Worm (Caenorhabditis elegans) whole organism, L2 larva: ENCODE measurements around the gene sre-39.
A peak's percentile ranks its signal among the peaks of the same experiment; 100 is the strongest.

Experiments
- C34F6.9 ChIP-seq: fragments of 150-350 bp; optimal IDR thresholded peaks from 2 replicates; lab custom pipeline; 2014; ENCODE audit warnings: missing biosample characterization, missing genetic modification characterization
- F13H6.1 ChIP-seq: sonication (generic microtip); optimal IDR thresholded peaks from 2 replicates; lab custom pipeline; 2016; ENCODE audit warnings: missing genetic modification characterization, missing compliant biosample characterization
- R02D3.7 ChIP-seq: fragments of 150-350 bp; optimal IDR thresholded peaks from 2 replicates; lab custom pipeline; 2014; ENCODE audit warnings: missing biosample characterization, missing genetic modification characterization
- Y55F3AM.14 ChIP-seq: fragments of 200-800 bp; sonication (Bioruptor generic); optimal IDR thresholded peaks from 2 replicates; lab custom pipeline; 2018; ENCODE audit warnings: mild to moderate bottlenecking, missing genetic modification characterization, missing compliant biosample characterization
- ZK546.5 ChIP-seq: sonication (generic microtip); optimal IDR thresholded peaks from 2 replicates; lab custom pipeline; 2017; ENCODE audit warnings: missing biosample characterization, missing genetic modification characterization
- aly-2 ChIP-seq: fragments of 150-350 bp; optimal IDR thresholded peaks from 2 replicates; lab custom pipeline; 2014; ENCODE audit warnings: missing biosample characterization, missing genetic modification characterization
- ama-1 ChIP-seq: fragments of 150-350 bp; optimal IDR thresholded peaks from 2 replicates; lab custom pipeline; 2018; ENCODE audit warnings: inconsistent platforms
- blmp-1 ChIP-seq: sonication (generic microtip); optimal IDR thresholded peaks from 2 replicates; lab custom pipeline; 2017; ENCODE audit warnings: missing genetic modification characterization, mild to moderate bottlenecking, missing compliant biosample characterization, antibody characterized with exemption, moderate library complexity; ENCODE audit not compliant: insufficient read depth
- ceh-16 ChIP-seq: fragments of 150-350 bp; optimal IDR thresholded peaks from 2 replicates; lab custom pipeline; 2014; ENCODE audit warnings: missing biosample characterization, missing genetic modification characterization
- crh-2 ChIP-seq: sonication (generic microtip); optimal IDR thresholded peaks from 2 replicates; lab custom pipeline; 2017; ENCODE audit warnings: missing biosample characterization, missing genetic modification characterization
- egl-27 ChIP-seq: sonication (generic microtip); optimal IDR thresholded peaks from 3 replicates; lab custom pipeline; 2017; ENCODE audit warnings: missing biosample characterization, missing genetic modification reagents, missing genetic modification characterization
- elt-1 ChIP-seq: fragments of 150-350 bp; optimal IDR thresholded peaks from 2 replicates; lab custom pipeline; 2014; ENCODE audit warnings: missing biosample characterization, missing genetic modification characterization
- elt-3 ChIP-seq: sonication (generic microtip); optimal IDR thresholded peaks from 2 replicates; lab custom pipeline; 2017; ENCODE audit warnings: missing biosample characterization, missing genetic modification characterization
- gmeb-1 ChIP-seq: fragments of 150-350 bp; optimal IDR thresholded peaks from 2 replicates; lab custom pipeline; 2014; ENCODE audit warnings: missing biosample characterization, missing genetic modification characterization
- lsy-2 ChIP-seq, 2 experiments: fragments of 150-350 bp in 1 of 2; sonication (generic microtip) in 1 of 2; optimal IDR thresholded peaks; 2 replicates each; lab custom pipeline; 2014 to 2017; ENCODE audit warnings: missing biosample characterization in 2 of 2, missing genetic modification characterization in 2 of 2
- mab-5 ChIP-seq: fragments of 150-350 bp; optimal IDR thresholded peaks from 2 replicates; lab custom pipeline; 2014; ENCODE audit warnings: missing biosample characterization, missing genetic modification characterization
- mdl-1 ChIP-seq, 2 experiments: fragments of 150-350 bp in 1 of 2; sonication (generic microtip) in 1 of 2; optimal IDR thresholded peaks; 2 replicates each; lab custom pipeline; 2017; ENCODE audit warnings: missing biosample characterization in 2 of 2, missing genetic modification characterization in 2 of 2
- nhr-10 ChIP-seq: sonication (generic microtip); optimal IDR thresholded peaks from 2 replicates; lab custom pipeline; 2017; ENCODE audit warnings: missing biosample characterization, missing genetic modification characterization
- nhr-12 ChIP-seq: fragments of 150-350 bp; optimal IDR thresholded peaks from 2 replicates; lab custom pipeline; 2014; ENCODE audit warnings: missing biosample characterization, missing genetic modification characterization
- nhr-21 ChIP-seq: fragments of 150-350 bp; optimal IDR thresholded peaks from 2 replicates; lab custom pipeline; 2014; ENCODE audit warnings: missing biosample characterization, missing genetic modification characterization
- nhr-23 ChIP-seq: fragments of 150-350 bp; optimal IDR thresholded peaks from 2 replicates; lab custom pipeline; 2014; ENCODE audit warnings: missing biosample characterization, missing genetic modification reagents, missing genetic modification characterization
- nhr-25 ChIP-seq: fragments of 150-350 bp; sonication (generic microtip); optimal IDR thresholded peaks from 3 replicates; lab custom pipeline; 2014; ENCODE audit warnings: missing biosample characterization, missing genetic modification characterization
- nhr-6 ChIP-seq: fragments of 150-350 bp; optimal IDR thresholded peaks from 2 replicates; lab custom pipeline; 2014; ENCODE audit warnings: missing biosample characterization, missing genetic modification characterization
- nhr-77 ChIP-seq: fragments of 150-350 bp; optimal IDR thresholded peaks from 2 replicates; lab custom pipeline; 2014; ENCODE audit warnings: missing biosample characterization, missing genetic modification characterization
- peb-1 ChIP-seq: fragments of 150-350 bp; optimal IDR thresholded peaks from 2 replicates; lab custom pipeline; 2014; ENCODE audit warnings: missing biosample characterization, missing genetic modification characterization
- sma-3 ChIP-seq: sonication (generic microtip); optimal IDR thresholded peaks from 2 replicates; lab custom pipeline; 2016; ENCODE audit warnings: missing genetic modification reagents, missing genetic modification characterization, missing compliant biosample characterization
- sma-9 ChIP-seq, 2 experiments: fragments of 150-350 bp in 1 of 2; sonication (generic microtip) in 1 of 2; optimal IDR thresholded peaks; 2 replicates each; lab custom pipeline; 2014 to 2016; ENCODE audit warnings: missing genetic modification characterization in 2 of 2, mild to moderate bottlenecking in 1 of 2, missing biosample characterization in 1 of 2, missing compliant biosample characterization in 1 of 2, missing genetic modification reagents in 1 of 2, moderate library complexity in 1 of 2
- unc-39 ChIP-seq: fragments of 150-350 bp; optimal IDR thresholded peaks from 2 replicates; lab custom pipeline; 2014; ENCODE audit warnings: missing biosample characterization, missing genetic modification characterization
- unc-55 ChIP-seq: fragments of 150-350 bp; sonication (generic microtip); optimal IDR thresholded peaks from 3 replicates; lab custom pipeline; 2014; ENCODE audit warnings: missing biosample characterization, missing genetic modification reagents, missing genetic modification characterization
- unc-62 ChIP-seq: fragments of 150-350 bp; optimal IDR thresholded peaks from 2 replicates; lab custom pipeline; 2014; ENCODE audit warnings: missing biosample characterization, missing genetic modification reagents, missing genetic modification characterization
- ztf-1 ChIP-seq: fragments of 200-800 bp; sonication (Bioruptor generic); conservative IDR thresholded peaks from 2 replicates; pipeline ENCODE4 v1.3.6; 2022; ENCODE audit warnings: missing genetic modification characterization, missing compliant biosample characterization
- ztf-11 ChIP-seq: sonication (generic microtip); optimal IDR thresholded peaks from 2 replicates; lab custom pipeline; 2017; ENCODE audit warnings: missing biosample characterization, missing genetic modification characterization

sre-39 gene

DNA sequence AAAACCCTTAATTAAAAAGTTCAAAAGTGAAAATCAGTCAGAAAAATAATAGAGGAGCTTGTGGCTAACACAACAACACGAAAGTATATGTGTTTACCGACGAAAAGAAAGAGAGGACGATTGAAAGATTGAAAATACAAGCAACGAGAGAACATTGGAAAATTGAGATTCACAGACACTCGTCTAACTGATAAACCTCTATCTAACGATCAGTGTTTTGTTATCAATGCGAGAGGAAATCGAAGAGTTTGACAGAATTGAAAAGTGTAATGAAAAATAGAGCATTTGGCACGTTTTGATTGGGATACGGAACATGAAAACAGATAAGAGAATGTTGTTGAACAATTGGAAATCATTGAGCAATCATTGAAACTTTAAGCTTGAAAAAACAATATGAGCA lies 41.6 kb downstream of the sre-39 start (continued):
- TF ChIP-seq mdl-1 (tag; optimal IDR thresholded peaks at IDR 0.05; lab: Kevin White, UChicago) (no peak), Y55F3AM.14 (GFP tag; lab: Kevin White, UChicago) (no peak), ama-1 (lab: Kevin White, UChicago) (no peak), aly-2 (tag; lab: Kevin White, UChicago) (no peak)

DNA sequence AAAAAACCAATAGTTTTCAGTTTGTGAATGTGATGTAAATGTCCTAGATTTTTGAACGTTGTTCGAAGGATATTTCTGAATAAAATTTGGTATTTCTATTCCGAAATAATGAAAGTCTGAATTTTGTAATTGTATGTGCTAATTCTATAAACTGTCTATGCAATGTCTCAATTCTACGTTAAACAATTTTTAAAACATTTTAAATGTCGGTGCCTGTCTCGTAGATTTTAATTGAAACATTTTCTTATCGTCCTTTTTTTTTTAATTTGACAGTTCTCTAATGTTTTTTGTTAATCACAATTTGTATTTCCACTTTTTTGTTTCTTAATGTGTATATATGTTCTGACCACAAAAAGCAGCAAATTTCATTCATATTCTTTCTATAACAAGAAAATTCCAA lies 42.7 kb downstream of the sre-39 start, which contains the start of gene F41C3.7:
Gene F41C3.7 (plus strand): TSS at position 301 of the 400 bp plus-strand sequence.
- TF ChIP-seq sma-3 (GFP tag; lab: Kevin White, UChicago), result no peak
- no peak for TF ChIP-seq elt-3 (tag; lab: Kevin White, UChicago)
- TF ChIP-seq crh-2 (tag; lab: Kevin White, UChicago), result no peak
- no peak for TF ChIP-seq nhr-21 (tag; lab: Kevin White, UChicago)
- no peak for TF ChIP-seq nhr-6 (tag; lab: Kevin White, UChicago)
- no peak for TF ChIP-seq ZK546.5 (tag; lab: Kevin White, UChicago)
- no peak for TF ChIP-seq unc-55 (GFP tag; lab: Kevin White, UChicago)
- no peak for TF ChIP-seq C34F6.9 (tag; lab: Kevin White, UChicago)
- TF ChIP-seq aly-2 (tag; lab: Kevin White, UChicago), result no peak
- no peak for TF ChIP-seq sma-9 (GFP tag; optimal IDR thresholded peaks at IDR 0.05; lab: Kevin White, UChicago)
- no peak for TF ChIP-seq sma-9 (tag; optimal IDR thresholded peaks at IDR 0.05; lab: Kevin White, UChicago)
- no peak for TF ChIP-seq peb-1
- TF ChIP-seq gmeb-1, result no peak
- TF ChIP-seq unc-39 (tag; lab: Kevin White, UChicago), result no peak
- TF ChIP-seq unc-62, result no peak
- no peak for TF ChIP-seq mdl-1 (tag; optimal IDR thresholded peaks at IDR 0.05; lab: Kevin White, UChicago)

ce11 chrII:4733848-4734247 lies 46.8 kb downstream of the sre-39 start, which contains the start of gene F41C3.11:
Gene F41C3.11 (minus strand): TSS chrII:4733948.
- TF ChIP-seq unc-62 (no peak), nhr-12 (no peak), mdl-1 (tag; optimal IDR thresholded peaks at IDR 0.05; lab: Kevin White, UChicago) (no peak), egl-27 (tag; lab: Kevin White, UChicago) (no peak), nhr-10 (tag; lab: Kevin White, UChicago) (no peak), C34F6.9 (tag; lab: Kevin White, UChicago) (no peak), F13H6.1 (no peak), R02D3.7 (tag; lab: Kevin White, UChicago) (no peak), nhr-25 (no peak), nhr-23 (no peak), ceh-16 (tag; lab: Kevin White, UChicago) (no peak), sma-9 (GFP tag; optimal IDR thresholded peaks at IDR 0.05; lab: Kevin White, UChicago) (no peak), sma-9 (tag; optimal IDR thresholded peaks at IDR 0.05; lab: Kevin White, UChicago) (no peak), lsy-2 (tag; optimal IDR thresholded peaks at IDR 0.05; lab: Kevin White, UChicago) (no peak)

DNA sequence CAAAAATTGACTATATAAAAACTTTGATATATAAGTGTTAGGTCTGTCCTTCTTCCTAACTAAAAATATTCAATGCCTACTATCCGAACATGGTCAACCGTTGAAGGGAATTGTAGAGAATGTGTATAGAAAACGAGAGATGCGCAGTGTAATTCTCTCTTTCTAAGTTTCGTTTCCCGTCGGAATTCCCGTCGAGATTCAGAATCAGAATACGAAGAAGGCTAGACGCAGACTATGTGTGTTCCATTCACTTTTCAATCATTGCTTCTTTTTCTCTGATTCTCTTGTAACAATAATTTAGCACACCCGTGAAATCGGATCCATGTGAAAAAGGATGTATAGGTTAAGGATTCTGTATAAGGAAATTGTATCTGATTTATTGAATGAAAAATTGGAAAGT lies 47.4 kb downstream of the sre-39 start:
- TF ChIP-seq nhr-12, result no peak
- no peak for TF ChIP-seq Y55F3AM.14 (GFP tag; lab: Kevin White, UChicago)
- TF ChIP-seq blmp-1, result peak; percentile 93
- no peak for TF ChIP-seq gmeb-1
- TF ChIP-seq nhr-10 (tag; lab: Kevin White, UChicago), result no peak
- no peak for TF ChIP-seq nhr-77 (tag; lab: Kevin White, UChicago)
- TF ChIP-seq nhr-25, result peak; percentile 10
- no peak for TF ChIP-seq egl-27 (tag; lab: Kevin White, UChicago)
- no peak for TF ChIP-seq sma-9 (GFP tag; optimal IDR thresholded peaks at IDR 0.05; lab: Kevin White, UChicago)
- no peak for TF ChIP-seq sma-9 (tag; optimal IDR thresholded peaks at IDR 0.05; lab: Kevin White, UChicago)

- peak; percentile 28 for TF ChIP-seq F13H6.1
- peak; percentile 26 for TF ChIP-seq C34F6.9 (tag; lab: Kevin White, UChicago)
- no peak for TF ChIP-seq nhr-10 (tag; lab: Kevin White, UChicago)
- no peak for TF ChIP-seq ztf-1 (GFP tag; lab: Robert Waterston, UW)
- TF ChIP-seq lsy-2 (tag; optimal IDR thresholded peaks at IDR 0.05; lab: Kevin White, UChicago), result peak in 1 of 2 experiments; percentile 33
- TF ChIP-seq mab-5 (tag; lab: Kevin White, UChicago), result peak; percentile 30
- TF ChIP-seq ztf-11, result no peak
- peak; percentile 45 for TF ChIP-seq sma-9 (GFP tag; optimal IDR thresholded peaks at IDR 0.05; lab: Kevin White, UChicago)
- no peak for TF ChIP-seq sma-9 (tag; optimal IDR thresholded peaks at IDR 0.05; lab: Kevin White, UChicago)
- TF ChIP-seq nhr-12, result no peak
- no peak for TF ChIP-seq elt-1 (tag; lab: Kevin White, UChicago)
- TF ChIP-seq, all 48 proteins: peak for 5
These were observed 49.5 kb downstream of the sre-39 start for ce11 chrII:4736585-4736984.
